Fruit fly (Drosophila melanogaster): ENCODE measurements around the gene CG9259.

DNA sequence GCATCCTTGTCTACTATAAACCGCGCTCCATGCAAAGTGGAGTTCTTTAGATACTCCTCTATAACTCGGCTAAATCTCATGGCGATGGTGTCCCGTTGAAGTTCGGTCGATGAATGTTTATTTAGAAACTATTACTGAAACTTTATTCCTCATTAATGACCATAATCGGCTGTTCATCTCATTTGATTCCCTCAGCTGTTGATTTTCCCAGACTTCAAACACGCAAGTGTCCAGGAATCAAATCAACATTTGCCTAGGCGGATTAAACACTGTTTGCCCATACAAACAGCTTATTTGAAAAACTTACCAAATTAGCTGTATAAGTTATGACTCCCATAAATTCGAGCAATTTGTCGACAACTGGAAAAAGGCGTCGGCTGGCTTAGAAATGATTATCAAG lies 524 bp upstream of the CG9259 start, which contains the start of gene ppk13:
- TF ChIP-seq Mnt (GFP tag; optimal IDR thresholded peaks at IDR 0.05) (no peak), tj (GFP tag; optimal IDR thresholded peaks at IDR 0.05) (no peak), CG5204 (GFP tag; optimal IDR thresholded peaks at IDR 0.05) (no peak), bab1 (GFP tag; optimal IDR thresholded peaks at IDR 0.05) (no peak), Crg-1 (GFP tag; optimal IDR thresholded peaks at IDR 0.05) (no peak), CG7045 (GFP tag; optimal IDR thresholded peaks at IDR 0.05) (no peak), ovo (GFP tag; optimal IDR thresholded peaks at IDR 0.05) (no peak), cic (GFP tag; optimal IDR thresholded peaks at IDR 0.05) (no peak), CG33017 (tag; optimal IDR thresholded peaks at IDR 0.05) (no peak), CG1620 (GFP tag; optimal IDR thresholded peaks at IDR 0.05) (no peak), kay (GFP tag; ENCODE audit: borderline replicate concordance) (peak; percentile 15)

Data from whole organism, adult.